Worm (Caenorhabditis elegans) whole organism, early embryonic: ENCODE measurements around the gene R08C7.5.

Experiments
- aly-1 ChIP-seq: sonication (generic microtip); optimal IDR thresholded peaks from 2 replicates; lab custom pipeline; 2016; ENCODE audit warnings: missing genetic modification characterization, missing compliant biosample characterization
- ama-1 ChIP-seq: fragments of 150-350 bp; optimal IDR thresholded peaks from 2 replicates; lab custom pipeline; 2014
- ceh-13 ChIP-seq: fragments of 200-800 bp; sonication (Bioruptor generic); optimal IDR thresholded peaks from 2 replicates; lab custom pipeline; 2018; ENCODE audit warnings: mild to moderate bottlenecking, missing genetic modification characterization, missing compliant biosample characterization
- ceh-36 ChIP-seq: sonication (generic microtip); optimal IDR thresholded peaks from 2 replicates; lab custom pipeline; 2016; ENCODE audit warnings: missing genetic modification characterization, inconsistent platforms, missing compliant biosample characterization
- ets-7 ChIP-seq: sonication (generic microtip); optimal IDR thresholded peaks from 2 replicates; lab custom pipeline; 2016; ENCODE audit warnings: missing genotype, missing genetic modification characterization, missing compliant biosample characterization
- flt-1 ChIP-seq: fragments of 200-800 bp; sonication (Bioruptor generic); IDR thresholded peaks from 2 replicates; pipeline ENCODE4 v1.3.6; 2022; ENCODE audit warnings: missing genetic modification characterization, missing compliant biosample characterization
- hmbx-1 ChIP-seq: sonication (generic microtip); optimal IDR thresholded peaks from 2 replicates; lab custom pipeline; 2016; ENCODE audit warnings: mild to moderate bottlenecking, missing genetic modification characterization, missing compliant biosample characterization
- hmg-4 ChIP-seq: fragments of 200-800 bp; sonication (Bioruptor generic); optimal IDR thresholded peaks from 2 replicates; lab custom pipeline; 2018; ENCODE audit warnings: mild to moderate bottlenecking, missing genetic modification characterization, missing compliant biosample characterization
- hnd-1 ChIP-seq: sonication (generic microtip); optimal IDR thresholded peaks from 2 replicates; lab custom pipeline; 2016; ENCODE audit warnings: missing genetic modification characterization, missing compliant biosample characterization
- pes-1 ChIP-seq: fragments of 200-800 bp; sonication (Bioruptor generic); IDR thresholded peaks from 2 replicates; pipeline ENCODE4 v1.3.6; 2022; ENCODE audit warnings: missing genetic modification reagents, missing genetic modification characterization, missing compliant biosample characterization
- scrt-1 ChIP-seq: fragments of 200-800 bp; sonication (Bioruptor generic); IDR thresholded peaks from 2 replicates; pipeline ENCODE4 v1.3.6; 2022; ENCODE audit warnings: missing genetic modification characterization, missing compliant biosample characterization
- sea-1 ChIP-seq: fragments of 200-800 bp; sonication (Bioruptor generic); conservative IDR thresholded peaks from 2 replicates; pipeline ENCODE4 v1.3.6; 2022; ENCODE audit warnings: missing genetic modification characterization, missing compliant biosample characterization
- tbx-11 ChIP-seq: fragments of 200-800 bp; sonication (Bioruptor generic); IDR thresholded peaks from 2 replicates; pipeline ENCODE4 v1.3.6; 2022; ENCODE audit warnings: missing genetic modification characterization, missing compliant biosample characterization
- tbx-37 ChIP-seq: fragments of 200-800 bp; sonication (Bioruptor generic); conservative IDR thresholded peaks from 2 replicates; pipeline ENCODE4 v1.3.6; 2022; ENCODE audit warnings: missing genetic modification reagents, missing genetic modification characterization, missing compliant biosample characterization

- no peak for TF ChIP-seq ama-1
- TF ChIP-seq aly-1 (tag; lab: Kevin White, UChicago), result no peak
- TF ChIP-seq pes-1 (GFP tag; lab: Robert Waterston, UW), result no peak
- TF ChIP-seq hmg-4 (GFP tag; lab: Kevin White, UChicago), result no peak
- no peak for TF ChIP-seq tbx-11 (GFP tag; lab: Robert Waterston, UW)
- no peak for TF ChIP-seq tbx-37
- TF ChIP-seq ceh-36 (tag; lab: Kevin White, UChicago), result no peak
- no peak for TF ChIP-seq flt-1 (GFP tag; lab: Robert Waterston, UW)
- TF ChIP-seq ets-7, result no peak
- TF ChIP-seq hnd-1 (tag; lab: Kevin White, UChicago), result no peak
- no peak for TF ChIP-seq ceh-13 (GFP tag; lab: Kevin White, UChicago)
- no peak for TF ChIP-seq sea-1
- TF ChIP-seq hmbx-1 (tag; lab: Kevin White, UChicago), result no peak
- TF ChIP-seq scrt-1 (GFP tag; lab: Robert Waterston, UW), result no peak
Observed at ce11 chrIV:4472418-4473173, 42.6 kb downstream of the R08C7.5 start.
